Worm (Caenorhabditis elegans) whole organism, late embryonic: ENCODE measurements around the gene inx-3.

Source experiments
- F13H6.1 ChIP-seq: sonication (generic microtip); optimal IDR thresholded peaks from 2 replicates; lab custom pipeline; 2016; ENCODE audit warnings: missing genetic modification characterization, missing compliant biosample characterization
- hlh-15 ChIP-seq: sonication (generic microtip); optimal IDR thresholded peaks from 2 replicates; lab custom pipeline; 2016; ENCODE audit warnings: missing genetic modification characterization, missing compliant biosample characterization

ce11 chrX:5972212-5972611 lies 23.7 kb upstream of the inx-3 start:
- TF ChIP-seq F13H6.1 (tag; lab: Kevin White, UChicago) (no peak), hlh-15 (tag; lab: Kevin White, UChicago) (no peak)
